Worm (Caenorhabditis elegans) whole organism, L2 larva: ENCODE measurements around the gene F26F4.2.

Experiments
- blmp-1 ChIP-seq: sonication (generic microtip); optimal IDR thresholded peaks from 2 replicates; lab custom pipeline; 2017; ENCODE audit warnings: missing genetic modification characterization, mild to moderate bottlenecking, missing compliant biosample characterization, antibody characterized with exemption, moderate library complexity; ENCODE audit not compliant: insufficient read depth
- ceh-16 ChIP-seq: fragments of 150-350 bp; optimal IDR thresholded peaks from 2 replicates; lab custom pipeline; 2014; ENCODE audit warnings: missing biosample characterization, missing genetic modification characterization
- egl-27 ChIP-seq: sonication (generic microtip); optimal IDR thresholded peaks from 3 replicates; lab custom pipeline; 2017; ENCODE audit warnings: missing biosample characterization, missing genetic modification reagents, missing genetic modification characterization
- lin-11 ChIP-seq: fragments of 150-350 bp; sonication (generic microtip); optimal IDR thresholded peaks from 2 replicates; lab custom pipeline; 2014; ENCODE audit warnings: missing biosample characterization, missing genetic modification characterization, inconsistent platforms, mixed read lengths
- lin-39 ChIP-seq: fragments of 150-350 bp; optimal IDR thresholded peaks from 2 replicates; lab custom pipeline; 2014; ENCODE audit warnings: missing biosample characterization, missing genetic modification reagents, missing genetic modification characterization
- mbf-1 ChIP-seq: sonication (generic microtip); optimal IDR thresholded peaks from 2 replicates; lab custom pipeline; 2017; ENCODE audit warnings: missing biosample characterization, missing genetic modification characterization
- nhr-11 ChIP-seq: fragments of 150-350 bp; optimal IDR thresholded peaks from 2 replicates; lab custom pipeline; 2014; ENCODE audit warnings: missing biosample characterization, missing genetic modification characterization
- snpc-4 ChIP-seq: fragments of 150-350 bp; optimal IDR thresholded peaks from 2 replicates; lab custom pipeline; 2014; ENCODE audit warnings: missing biosample characterization, missing genetic modification characterization
- unc-62 ChIP-seq: fragments of 150-350 bp; optimal IDR thresholded peaks from 2 replicates; lab custom pipeline; 2014; ENCODE audit warnings: missing biosample characterization, missing genetic modification reagents, missing genetic modification characterization
- zag-1 ChIP-seq: fragments of 150-350 bp; optimal IDR thresholded peaks from 2 replicates; lab custom pipeline; 2014; ENCODE audit warnings: missing biosample characterization, missing genetic modification characterization
- ztf-4 ChIP-seq: fragments of 150-350 bp; optimal IDR thresholded peaks from 2 replicates; lab custom pipeline; 2014; ENCODE audit warnings: missing biosample characterization, missing genetic modification characterization

ce11 chrIII:4879445-4879844 lies 31.6 kb upstream of the F26F4.2 start, which contains the start of gene C35D10.1:
- TF ChIP-seq nhr-11 (no peak), mbf-1 (tag; lab: Kevin White, UChicago) (no peak), blmp-1 (tag; lab: Kevin White, UChicago) (no peak), lin-39 (no peak), lin-11 (tag; lab: Kevin White, UChicago) (no peak), unc-62 (GFP tag; lab: Kevin White, UChicago) (no peak), snpc-4 (no peak), egl-27 (no peak), zag-1 (tag; lab: Kevin White, UChicago) (no peak), ztf-4 (no peak), ceh-16 (tag; lab: Kevin White, UChicago) (no peak)
